Worm (Caenorhabditis elegans): ENCODE results near the gene ttr-18.

ttr-18 gene

ce11 chrII:11455140-11455539 lies 31.4 kb downstream of the ttr-18 start:
- 0 out of 2 replicates have a peak, but pooled peaks have one; percentile 6 for TF ChIP-seq grh-1 (GFP tag; IDR thresholded peaks at IDR 0.05)
- no peak for TF ChIP-seq nhr-84 (tag; optimal IDR thresholded peaks at IDR 0.05)
- no peak for TF ChIP-seq lin-14 (GFP tag; optimal IDR thresholded peaks at IDR 0.05)

DNA sequence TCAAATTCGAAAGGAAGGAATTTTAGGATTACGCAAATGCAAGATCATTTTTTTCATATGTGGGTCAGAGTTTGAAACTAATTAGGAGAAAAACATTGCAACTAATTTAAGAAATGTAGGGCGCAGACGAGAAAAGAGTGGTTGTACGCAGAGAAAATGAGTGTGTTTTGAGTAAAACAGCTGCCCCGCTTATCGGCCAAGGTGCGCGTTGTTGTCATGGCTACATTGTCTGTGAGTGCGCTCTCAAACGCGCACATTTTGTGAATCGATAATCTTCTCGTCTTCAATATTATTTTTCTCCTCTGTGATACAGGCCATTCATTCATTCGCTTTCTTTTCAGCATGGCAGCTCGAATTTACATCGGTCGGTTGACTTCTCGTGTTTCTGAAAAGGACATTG lies 32.9 kb downstream of the ttr-18 start:
- TF ChIP-seq lin-35 (GFP tag; optimal IDR thresholded peaks at IDR 0.05) (peak in 1 of 2 experiments; percentile 4), hlh-17 (GFP tag; optimal IDR thresholded peaks at IDR 0.05; ENCODE audit: borderline replicate concordance) (no peak), fkh-8 (tag; optimal IDR thresholded peaks at IDR 0.05) (peak; percentile 98)

DNA sequence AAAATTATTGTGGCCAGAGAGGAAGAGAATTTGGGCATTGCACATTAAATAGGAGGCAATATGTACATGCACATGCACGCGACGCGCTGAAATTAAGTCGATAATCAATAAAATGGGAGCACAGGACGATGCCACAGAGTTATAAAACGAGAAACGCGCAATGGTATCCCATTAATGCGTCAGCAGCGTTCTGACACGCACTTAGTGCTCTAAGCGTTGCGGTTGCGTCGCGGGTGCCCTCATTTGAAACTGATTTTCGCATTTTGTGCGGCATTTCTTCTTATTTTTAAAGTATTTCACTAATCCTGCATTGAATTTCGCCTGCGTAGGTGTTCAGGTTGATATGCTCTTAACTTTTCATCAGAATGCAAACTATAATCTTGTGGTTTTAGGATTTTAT lies 33.5 kb downstream of the ttr-18 start, which contains the start of gene rsp-1:
TSS of gene rsp-1 (plus strand) at position 338 of the 400 bp plus-strand sequence.
- TF ChIP-seq efl-3 (GFP tag; optimal IDR thresholded peaks at IDR 0.05) (no peak), alr-1 (tag; optimal IDR thresholded peaks at IDR 0.05; ENCODE audit: borderline replicate concordance) (no peak), fkh-10 (GFP tag; optimal IDR thresholded peaks at IDR 0.05) (peak; percentile 57), egl-27 (tag; optimal IDR thresholded peaks at IDR 0.05) (no peak), hlh-4 (tag; optimal IDR thresholded peaks at IDR 0.05) (no peak), nhr-77 (tag; optimal IDR thresholded peaks at IDR 0.05) (peak; percentile 78), blmp-1 (tag; optimal IDR thresholded peaks at IDR 0.05) (peak; percentile 27), lin-35 (GFP tag; optimal IDR thresholded peaks at IDR 0.05) (peak; percentile 90 to 94), nhr-237 (tag; optimal IDR thresholded peaks at IDR 0.05) (no peak), nhr-19 (GFP tag; conservative IDR thresholded peaks at IDR 0.05) (peak; percentile 90), fkh-8 (tag; optimal IDR thresholded peaks at IDR 0.05) (peak; percentile 79), nhr-90 (tag; optimal IDR thresholded peaks at IDR 0.05; ENCODE audit: poor library complexity) (peak; percentile 89), mab-9 (GFP tag; IDR thresholded peaks at IDR 0.05) (no peak), lir-3 (tag; optimal IDR thresholded peaks at IDR 0.05; ENCODE audit: poor library complexity) (peak; percentile 68), nhr-20 (tag; optimal IDR thresholded peaks at IDR 0.05) (peak; percentile 94), sup-37 (GFP tag; optimal IDR thresholded peaks at IDR 0.05) (peak; percentile 39), hlh-17 (GFP tag; optimal IDR thresholded peaks at IDR 0.05; ENCODE audit: borderline replicate concordance) (no peak), unc-30 (tag; optimal IDR thresholded peaks at IDR 0.05) (no peak), hpl-2 (GFP tag; optimal IDR thresholded peaks at IDR 0.05) (peak; percentile 80), nhr-76 (tag; optimal IDR thresholded peaks at IDR 0.05) (no peak), unc-62 (GFP tag; optimal IDR thresholded peaks at IDR 0.05) (no peak), zag-1 (tag; optimal IDR thresholded peaks at IDR 0.05) (no peak), lin-15B (tag; optimal IDR thresholded peaks at IDR 0.05) (peak; percentile 84), unc-86 (tag; optimal IDR thresholded peaks at IDR 0.05) (peak; percentile 83), ceh-82 (tag; optimal IDR thresholded peaks at IDR 0.05) (peak; percentile 92 to 95 (median 94)), vab-15 (tag; optimal IDR thresholded peaks at IDR 0.05) (peak; percentile 67), lsy-2 (tag; optimal IDR thresholded peaks at IDR 0.05) (peak; percentile 91 to 94), ceh-90 (tag; optimal IDR thresholded peaks at IDR 0.05) (no peak), aha-1 (tag; optimal IDR thresholded peaks at IDR 0.05) (peak; percentile 17), Y116A8C.19 (tag; optimal IDR thresholded peaks at IDR 0.05; ENCODE audit: borderline replicate concordance) (no peak), tlp-1 (tag; optimal IDR thresholded peaks at IDR 0.05) (no peak), elt-2 (tag; optimal IDR thresholded peaks at IDR 0.05) (peak; percentile 76), skn-1 (tag; optimal IDR thresholded peaks at IDR 0.05) (peak; percentile 83), lin-39 (tag; optimal IDR thresholded peaks at IDR 0.05) (peak; percentile 42), C04F5.9 (tag; optimal IDR thresholded peaks at IDR 0.05) (peak; percentile 82), fos-1 (tag; optimal IDR thresholded peaks at IDR 0.05) (peak; percentile 78), C34B4.2 (tag; optimal IDR thresholded peaks at IDR 0.05) (no peak), ets-5 (GFP tag; IDR thresholded peaks at IDR 0.05) (no peak), lin-13 (GFP tag; optimal IDR thresholded peaks at IDR 0.05) (peak; percentile 89), mdl-1 (tag; optimal IDR thresholded peaks at IDR 0.05) (peak in 1 of 2 experiments; percentile 85), sox-4 (tag; optimal IDR thresholded peaks at IDR 0.05) (peak; percentile 45), nhr-71 (tag; optimal IDR thresholded peaks at IDR 0.05) (peak; percentile 93), sptf-1 (tag; optimal IDR thresholded peaks at IDR 0.05) (no peak), nhr-12 (tag; optimal IDR thresholded peaks at IDR 0.05) (no peak), isw-1 (GFP tag; IDR thresholded peaks at IDR 0.05) (peak; percentile 87)

All from whole organism, L1 larva.